Worm (Caenorhabditis elegans) whole organism, midembryonic: ENCODE measurements around the gene baf-1.

Source experiments
- T22C8.4 ChIP-seq: fragments of 200-800 bp; sonication (Bioruptor generic); IDR thresholded peaks from 2 replicates; pipeline ENCODE4 v1.3.6; 2022; ENCODE audit warnings: missing genetic modification characterization, missing compliant biosample characterization
- cog-1 ChIP-seq: sonication (generic microtip); optimal IDR thresholded peaks from 2 replicates; lab custom pipeline; 2016; ENCODE audit warnings: missing genetic modification characterization, missing compliant biosample characterization
- flt-1 ChIP-seq: fragments of 200-800 bp; sonication (Bioruptor generic); IDR thresholded peaks from 2 replicates; pipeline ENCODE4 v1.3.6; 2022; ENCODE audit warnings: missing genetic modification characterization, missing compliant biosample characterization
- klf-2 ChIP-seq: fragments of 200-800 bp; sonication (Bioruptor generic); conservative IDR thresholded peaks from 2 replicates; pipeline ENCODE4 v1.3.6; 2022; ENCODE audit warnings: missing genetic modification reagents, missing genetic modification characterization, missing compliant biosample characterization
- med-1 ChIP-seq: sonication (generic microtip); optimal IDR thresholded peaks from 2 replicates; lab custom pipeline; 2017; ENCODE audit warnings: missing genetic modification characterization, mild to moderate bottlenecking, missing compliant biosample characterization, antibody characterized with exemption, missing genetic modification reagents; ENCODE audit not compliant: insufficient read depth
- ref-1 ChIP-seq: fragments of 200-800 bp; sonication (Bioruptor generic); conservative IDR thresholded peaks from 2 replicates; pipeline ENCODE4 v1.3.6; 2022; ENCODE audit warnings: missing genetic modification reagents, missing genetic modification characterization, missing compliant biosample characterization
- tab-1 ChIP-seq: fragments of 200-800 bp; sonication (Bioruptor generic); IDR thresholded peaks from 2 replicates; pipeline ENCODE4 v1.3.6; 2022; ENCODE audit warnings: missing genetic modification characterization, missing compliant biosample characterization
- ztf-23 ChIP-seq: fragments of 200-800 bp; sonication (Bioruptor generic); IDR thresholded peaks from 2 replicates; pipeline ENCODE4 v1.3.6; 2022; ENCODE audit warnings: missing genetic modification reagents, missing genetic modification characterization, missing compliant biosample characterization

- TF ChIP-seq ztf-23 (GFP tag; lab: Robert Waterston, UW) (no peak), med-1 (GFP tag; lab: Kevin White, UChicago) (no peak), flt-1 (GFP tag; lab: Robert Waterston, UW) (no peak), T22C8.4 (no peak), cog-1 (tag; lab: Kevin White, UChicago) (no peak), ref-1 (GFP tag; lab: Robert Waterston, UW) (no peak), tab-1 (GFP tag; lab: Robert Waterston, UW) (no peak), klf-2 (GFP tag; lab: Robert Waterston, UW) (no peak)
Observed at ce11 chrIII:9509764-9510370, 42.6 kb downstream of the baf-1 start.
